Worm (Caenorhabditis elegans) whole organism, young adult: Measurements from ENCODE around the gene gck-2.

Experiments
- D2030.7 ChIP-seq: fragments of 200-800 bp; sonication (Bioruptor generic); IDR thresholded peaks from 2 replicates; pipeline ENCODE4 v1.3.6; 2022; ENCODE audit warnings: missing genetic modification reagents, missing genetic modification characterization, missing compliant biosample characterization
- F10E7.11 ChIP-seq: sonication (generic microtip); optimal IDR thresholded peaks from 2 replicates; lab custom pipeline; 2017; ENCODE audit warnings: mild to moderate bottlenecking, missing genetic modification characterization, moderate library complexity, missing compliant biosample characterization
- F23B12.7 ChIP-seq: sonication (generic microtip); optimal IDR thresholded peaks from 2 replicates; lab custom pipeline; 2017; ENCODE audit warnings: missing genetic modification characterization, mild to moderate bottlenecking, missing compliant biosample characterization, antibody characterized with exemption, moderate library complexity; ENCODE audit not compliant: insufficient read depth
- F37B4.10 ChIP-seq: fragments of 200-800 bp; sonication (Bioruptor generic); IDR thresholded peaks from 2 replicates; pipeline ENCODE4 v1.3.6; 2022; ENCODE audit warnings: missing genetic modification characterization, missing compliant biosample characterization
- F39B2.1 ChIP-seq: fragments of 200-800 bp; sonication (Bioruptor generic); IDR thresholded peaks from 2 replicates; pipeline ENCODE4 v1.3.6; 2022; ENCODE audit warnings: missing genetic modification reagents, missing genetic modification characterization, missing compliant biosample characterization
- K11D2.4 ChIP-seq: fragments of 200-800 bp; sonication (Bioruptor generic); IDR thresholded peaks from 2 replicates; pipeline ENCODE4 v1.3.6; 2022; ENCODE audit warnings: missing genetic modification reagents, missing genetic modification characterization, missing compliant biosample characterization
- K12H6.12 ChIP-seq: fragments of 200-800 bp; sonication (Bioruptor generic); optimal IDR thresholded peaks from 2 replicates; lab custom pipeline; 2018; ENCODE audit warnings: mild to moderate bottlenecking, missing genetic modification characterization, missing compliant biosample characterization
- T26A5.8 ChIP-seq: sonication (generic microtip); optimal IDR thresholded peaks from 2 replicates; lab custom pipeline; 2016; ENCODE audit warnings: missing genetic modification characterization, missing compliant biosample characterization
- Y79H2A.3 ChIP-seq: fragments of 200-800 bp; sonication (Bioruptor generic); conservative IDR thresholded peaks from 2 replicates; pipeline ENCODE4 v1.3.6; 2022; ENCODE audit warnings: missing genetic modification reagents, missing genetic modification characterization, missing compliant biosample characterization
- Y95B8A.8 ChIP-seq: fragments of 200-800 bp; sonication (Bioruptor generic); IDR thresholded peaks from 2 replicates; pipeline ENCODE4 v1.3.6; 2022; ENCODE audit warnings: missing genetic modification reagents, missing genetic modification characterization, missing compliant biosample characterization
- attf-6 ChIP-seq: fragments of 200-800 bp; sonication (Bioruptor generic); IDR thresholded peaks from 2 replicates; pipeline ENCODE4 v1.3.6; 2022; ENCODE audit warnings: missing genetic modification reagents, missing genetic modification characterization, missing compliant biosample characterization
- bed-1 ChIP-seq: fragments of 200-800 bp; sonication (Bioruptor generic); IDR thresholded peaks from 2 replicates; pipeline ENCODE4 v1.3.6; 2022; ENCODE audit warnings: missing genetic modification reagents, missing genetic modification characterization, missing compliant biosample characterization
- bed-2 ChIP-seq: fragments of 200-800 bp; sonication (Bioruptor generic); IDR thresholded peaks from 2 replicates; pipeline ENCODE4 v1.3.6; 2022; ENCODE audit warnings: missing genetic modification reagents, missing genetic modification characterization, missing compliant biosample characterization
- ccch-3 ChIP-seq: fragments of 200-800 bp; sonication (Bioruptor generic); optimal IDR thresholded peaks from 2 replicates; lab custom pipeline; 2018; ENCODE audit warnings: mild to moderate bottlenecking, missing genetic modification characterization, missing compliant biosample characterization
- cebp-2 ChIP-seq: fragments of 200-800 bp; sonication (Bioruptor generic); IDR thresholded peaks from 2 replicates; pipeline ENCODE4 v1.3.6; 2022; ENCODE audit warnings: missing genetic modification characterization, missing compliant biosample characterization
- ceh-100 ChIP-seq: fragments of 200-800 bp; sonication (Bioruptor generic); IDR thresholded peaks from 2 replicates; pipeline ENCODE4 v1.3.6; 2022; ENCODE audit warnings: missing genetic modification reagents, missing genetic modification characterization, missing compliant biosample characterization
- ceh-58 ChIP-seq: fragments of 200-800 bp; sonication (Bioruptor generic); IDR thresholded peaks from 2 replicates; pipeline ENCODE4 v1.3.6; 2022; ENCODE audit warnings: missing genetic modification characterization, missing compliant biosample characterization
- die-1 ChIP-seq: sonication (generic microtip); optimal IDR thresholded peaks from 2 replicates; lab custom pipeline; 2016; ENCODE audit warnings: missing genotype, mild to moderate bottlenecking, missing genetic modification characterization, missing compliant biosample characterization
- egl-44 ChIP-seq: fragments of 200-800 bp; sonication (Bioruptor generic); IDR thresholded peaks from 2 replicates; pipeline ENCODE4 v1.3.6; 2022; ENCODE audit warnings: missing genetic modification reagents, missing genetic modification characterization, missing compliant biosample characterization
- ekl-4 ChIP-seq: fragments of 200-800 bp; sonication (Bioruptor generic); IDR thresholded peaks from 2 replicates; pipeline ENCODE4 v1.3.6; 2022; ENCODE audit warnings: missing genetic modification reagents, missing genetic modification characterization, missing compliant biosample characterization
- fkh-3 ChIP-seq: sonication (generic microtip); optimal IDR thresholded peaks from 2 replicates; lab custom pipeline; 2016; ENCODE audit warnings: mild to moderate bottlenecking, missing genetic modification characterization, missing compliant biosample characterization
- him-1 ChIP-seq: sonication (generic microtip); optimal IDR thresholded peaks from 2 replicates; lab custom pipeline; 2016; ENCODE audit warnings: missing genotype, missing genetic modification reagents, missing genetic modification characterization, missing compliant biosample characterization
- hlh-12 ChIP-seq: sonication (generic microtip); optimal IDR thresholded peaks from 2 replicates; lab custom pipeline; 2016; ENCODE audit warnings: missing genetic modification characterization, missing compliant biosample characterization
- hlh-26 ChIP-seq: fragments of 200-800 bp; sonication (Bioruptor generic); conservative IDR thresholded peaks from 2 replicates; pipeline ENCODE4 v1.3.6; 2022; ENCODE audit warnings: missing genetic modification reagents, missing genetic modification characterization, missing compliant biosample characterization
- let-526 ChIP-seq: fragments of 200-800 bp; sonication (Bioruptor generic); IDR thresholded peaks from 2 replicates; pipeline ENCODE4 v1.3.6; 2022; ENCODE audit warnings: missing genetic modification reagents, missing genetic modification characterization, missing compliant biosample characterization
- lin-26 ChIP-seq: fragments of 200-800 bp; sonication (Bioruptor generic); IDR thresholded peaks from 2 replicates; pipeline ENCODE4 v1.3.6; 2022; ENCODE audit warnings: missing genetic modification reagents, missing genetic modification characterization, missing compliant biosample characterization
- lin-35 ChIP-seq, 3 experiments: fragments of 150-350 bp in 2 of 3; sonication (generic microtip) in 1 of 3; optimal IDR thresholded peaks; 2 replicates each; lab custom pipeline; 2014 to 2018; ENCODE audit warnings: missing biosample characterization in 3 of 3, missing genetic modification characterization in 3 of 3, missing genetic modification reagents in 3 of 3
- lir-1 ChIP-seq: fragments of 200-800 bp; sonication (Bioruptor generic); conservative IDR thresholded peaks from 2 replicates; pipeline ENCODE4 v1.3.6; 2022; ENCODE audit warnings: missing genetic modification reagents, missing genetic modification characterization, missing compliant biosample characterization
- madf-3 ChIP-seq: fragments of 200-800 bp; sonication (Bioruptor generic); IDR thresholded peaks from 2 replicates; pipeline ENCODE4 v1.3.6; 2022; ENCODE audit warnings: missing genetic modification reagents, missing genetic modification characterization, missing compliant biosample characterization
- madf-6 ChIP-seq: fragments of 200-800 bp; sonication (Bioruptor generic); IDR thresholded peaks from 2 replicates; pipeline ENCODE4 v1.3.6; 2022; ENCODE audit warnings: missing genetic modification reagents, missing genetic modification characterization, missing compliant biosample characterization
- mel-28 ChIP-seq: sonication (generic microtip); optimal IDR thresholded peaks from 2 replicates; lab custom pipeline; 2016; ENCODE audit warnings: borderline replicate concordance, mild to moderate bottlenecking, missing genetic modification characterization, missing compliant biosample characterization
- mes-4 ChIP-seq: sonication (generic microtip); optimal IDR thresholded peaks from 2 replicates; lab custom pipeline; 2016; ENCODE audit warnings: missing genotype, missing genetic modification characterization, missing compliant biosample characterization
- nfya-1 ChIP-seq: sonication (generic microtip); optimal IDR thresholded peaks from 2 replicates; lab custom pipeline; 2017; ENCODE audit warnings: antibody characterized with exemption, missing compliant biosample characterization, missing genetic modification characterization, borderline replicate concordance; ENCODE audit not compliant: insufficient read depth
- nfya-2 ChIP-seq: fragments of 200-800 bp; sonication (Bioruptor generic); IDR thresholded peaks from 2 replicates; pipeline ENCODE4 v1.3.6; 2022; ENCODE audit warnings: missing genetic modification reagents, missing genetic modification characterization, missing compliant biosample characterization
- nhr-179 ChIP-seq: sonication (generic microtip); optimal IDR thresholded peaks from 2 replicates; lab custom pipeline; 2016; ENCODE audit warnings: mild to moderate bottlenecking, missing genetic modification characterization, missing compliant biosample characterization
- nhr-27 ChIP-seq: fragments of 200-800 bp; sonication (Bioruptor generic); optimal IDR thresholded peaks from 2 replicates; lab custom pipeline; 2018; ENCODE audit warnings: mild to moderate bottlenecking, missing genetic modification characterization, moderate library complexity, missing compliant biosample characterization
- pbrm-1 ChIP-seq: fragments of 200-800 bp; sonication (Bioruptor generic); IDR thresholded peaks from 2 replicates; pipeline ENCODE4 v1.3.6; 2022; ENCODE audit warnings: missing genetic modification reagents, missing genetic modification characterization, missing compliant biosample characterization
- pha-4 ChIP-seq: fragments of 150-350 bp; sonication (generic microtip); optimal IDR thresholded peaks from 2 replicates; lab custom pipeline; 2014; ENCODE audit warnings: missing biosample characterization, missing genetic modification reagents, missing genetic modification characterization
- rpc-1 ChIP-seq, 2 experiments: fragments of 150-350 bp in 1 of 2; sonication (generic microtip) in 1 of 2; optimal IDR thresholded peaks; 2 replicates each; lab custom pipeline; 2014 to 2018; ENCODE audit warnings: missing biosample characterization in 1 of 2, missing genetic modification characterization in 1 of 2, missing genetic modification reagents in 1 of 2, missing genotype in 1 of 2
- tbp1 ChIP-seq: fragments of 200-800 bp; sonication (Bioruptor generic); optimal IDR thresholded peaks from 2 replicates; lab custom pipeline; 2018; ENCODE audit warnings: mild to moderate bottlenecking, missing genetic modification characterization, missing compliant biosample characterization
- tbx-9 ChIP-seq: sonication (generic microtip); optimal IDR thresholded peaks from 2 replicates; lab custom pipeline; 2016; ENCODE audit warnings: borderline replicate concordance, missing genetic modification characterization, inconsistent platforms, missing compliant biosample characterization
- tlf-1 ChIP-seq: fragments of 200-800 bp; sonication (Bioruptor generic); optimal IDR thresholded peaks from 2 replicates; lab custom pipeline; 2018; ENCODE audit warnings: mild to moderate bottlenecking, missing genetic modification characterization, missing compliant biosample characterization
- unc-130 ChIP-seq: sonication (generic microtip); optimal IDR thresholded peaks from 2 replicates; lab custom pipeline; 2016; ENCODE audit warnings: missing genetic modification reagents, missing genetic modification characterization, missing compliant biosample characterization
- zim-3 ChIP-seq: sonication (generic microtip); optimal IDR thresholded peaks from 2 replicates; lab custom pipeline; 2017; ENCODE audit warnings: mild to moderate bottlenecking, missing genetic modification characterization, moderate library complexity, missing compliant biosample characterization
- ztf-22 ChIP-seq: fragments of 200-800 bp; sonication (Bioruptor generic); optimal IDR thresholded peaks from 2 replicates; lab custom pipeline; 2018; ENCODE audit warnings: mild to moderate bottlenecking, missing genetic modification characterization, moderate library complexity, missing compliant biosample characterization
- ztf-28 ChIP-seq: fragments of 200-800 bp; sonication (Bioruptor generic); IDR thresholded peaks from 2 replicates; pipeline ENCODE4 v1.3.6; 2022; ENCODE audit warnings: missing genetic modification reagents, missing genetic modification characterization, missing compliant biosample characterization

The gck-2 gene

ce11 chrV:6784853-6785492 lies 7.5 kb downstream of the gck-2 start, which contains the start of the genes spn-4 and spe-39 (continued):
- TF ChIP-seq F10E7.11 (tag; lab: Kevin White, UChicago) (no peak), nhr-179 (tag; lab: Kevin White, UChicago) (no peak), unc-130 (GFP tag; lab: Kevin White, UChicago) (peak; percentile 70), rpc-1 (optimal IDR thresholded peaks at IDR 0.05; lab: Kevin White, UChicago) (peak; percentile 48), rpc-1 (tag; optimal IDR thresholded peaks at IDR 0.05; lab: Kevin White, UChicago) (no peak), egl-44 (no peak), tbp1 (GFP tag; lab: Kevin White, UChicago) (peak; percentile 41), die-1 (tag; lab: Kevin White, UChicago) (no peak), nhr-27 (tag; lab: Kevin White, UChicago) (no peak), bed-1 (GFP tag; lab: Robert Waterston, UW) (no peak), bed-2 (GFP tag; lab: Robert Waterston, UW) (no peak), zim-3 (tag; lab: Kevin White, UChicago) (no peak), nfya-2 (GFP tag; lab: Robert Waterston, UW) (no peak), T26A5.8 (tag; lab: Kevin White, UChicago) (no peak), attf-6 (no peak), hlh-26 (GFP tag; lab: Robert Waterston, UW) (no peak), K12H6.12 (no peak), pbrm-1 (peak; percentile 49; the same call in 1 of the 2 replicates), madf-6 (GFP tag; lab: Robert Waterston, UW) (peak; percentile 97), pha-4 (no peak), fkh-3 (tag; lab: Kevin White, UChicago) (no peak), lin-26 (GFP tag; lab: Robert Waterston, UW) (no peak), Y95B8A.8 (GFP tag; lab: Robert Waterston, UW) (0 out of 2 replicates have a peak, but pooled peaks have one; percentile 14), Y79H2A.3 (GFP tag; lab: Robert Waterston, UW) (peak; percentile 61), tlf-1 (GFP tag; lab: Kevin White, UChicago) (peak; percentile 92), ekl-4 (GFP tag; lab: Robert Waterston, UW) (peak; percentile 65), ceh-58 (GFP tag; lab: Robert Waterston, UW) (no peak), K11D2.4 (0 out of 2 replicates have a peak, but pooled peaks have one; percentile 36), mes-4 (tag; lab: Kevin White, UChicago) (no peak), F39B2.1 (GFP tag; lab: Robert Waterston, UW) (no peak), him-1 (tag; lab: Kevin White, UChicago) (no peak), let-526 (GFP tag; lab: Robert Waterston, UW) (no peak), ztf-28 (no peak)

- TF ChIP-seq lin-35 (GFP tag; optimal IDR thresholded peaks at IDR 0.05; lab: Kevin White, UChicago), result no peak
- peak; percentile 79 for TF ChIP-seq madf-6 (GFP tag; lab: Robert Waterston, UW)
- no peak for TF ChIP-seq cebp-2 (GFP tag; lab: Robert Waterston, UW)
- TF ChIP-seq F37B4.10, result no peak
- TF ChIP-seq madf-3 (GFP tag; lab: Robert Waterston, UW), result peak; percentile 70; the same call in 1 of the 2 replicates
- no peak for TF ChIP-seq ceh-58 (GFP tag; lab: Robert Waterston, UW)
- TF ChIP-seq tbx-9 (tag; lab: Kevin White, UChicago), result no peak
- no peak for TF ChIP-seq hlh-26 (GFP tag; lab: Robert Waterston, UW)
- TF ChIP-seq D2030.7, result peak; percentile 45
- TF ChIP-seq lir-1 (GFP tag; lab: Robert Waterston, UW), result no peak
- TF ChIP-seq F23B12.7, result no peak
- no peak for TF ChIP-seq nfya-1
- TF ChIP-seq ztf-28, result no peak
- TF ChIP-seq mel-28 (tag; lab: Kevin White, UChicago), result no peak
- no peak for TF ChIP-seq hlh-12 (tag; lab: Kevin White, UChicago)
- no peak for TF ChIP-seq ztf-22
- TF ChIP-seq K12H6.12, result no peak
- TF ChIP-seq ccch-3, result no peak
- TF ChIP-seq ceh-100 (GFP tag; lab: Robert Waterston, UW), result 0 out of 2 replicates have a peak, but pooled peaks have one; percentile 28
These were observed 9.3 kb downstream of the gck-2 start for ce11 chrV:6783044-6783625.
